Worm (Caenorhabditis elegans) whole organism, L4 larva: Measurements from ENCODE around the gene ndg-4.

Experiments used
- mxl-3 ChIP-seq: fragments of 200-800 bp; sonication (Bioruptor generic); optimal IDR thresholded peaks from 2 replicates; lab custom pipeline; 2018; ENCODE audit warnings: mild to moderate bottlenecking, missing genetic modification characterization, missing compliant biosample characterization
- zag-1 ChIP-seq: fragments of 150-350 bp; optimal IDR thresholded peaks from 2 replicates; lab custom pipeline; 2014; ENCODE audit warnings: missing biosample characterization, missing genetic modification characterization

- TF ChIP-seq mxl-3 (no peak), zag-1 (tag; lab: Kevin White, UChicago) (no peak)
Measured at ce11 chrIII:4491164-4492144, 24.3 kb upstream of the ndg-4 start.
